Worm (Caenorhabditis elegans): ENCODE data around the gene T16G1.6.

Gene T16G1.6

ce11 chrV:12949607-12950006 is 12.6 kb upstream of the T16G1.6 start, which contains the start of gene T16G1.13:
Gene T16G1.13 (plus strand): TSS chrV:12949907.
- TF ChIP-seq daf-12 (tag; optimal IDR thresholded peaks at IDR 0.05) (no peak), ztf-11 (tag; optimal IDR thresholded peaks at IDR 0.05) (no peak), nhr-12 (tag; optimal IDR thresholded peaks at IDR 0.05) (no peak), nhr-43 (tag; optimal IDR thresholded peaks at IDR 0.05; ENCODE audit: poor library complexity, severe bottlenecking) (no peak), egl-27 (tag; optimal IDR thresholded peaks at IDR 0.05) (no peak), nhr-11 (tag; optimal IDR thresholded peaks at IDR 0.05) (no peak), ztf-4 (tag; optimal IDR thresholded peaks at IDR 0.05) (no peak), elt-1 (tag; optimal IDR thresholded peaks at IDR 0.05) (no peak), fos-1 (tag; optimal IDR thresholded peaks at IDR 0.05) (no peak), hmg-11 (tag; optimal IDR thresholded peaks at IDR 0.05) (no peak), ceh-16 (tag; optimal IDR thresholded peaks at IDR 0.05) (no peak), nhr-237 (tag; optimal IDR thresholded peaks at IDR 0.05) (no peak), ama-1 (optimal IDR thresholded peaks at IDR 0.05) (no peak), unc-62 (GFP tag; optimal IDR thresholded peaks at IDR 0.05) (no peak), ZK546.5 (tag; optimal IDR thresholded peaks at IDR 0.05) (no peak)

ce11 chrV:12944775-12945174 is 7.8 kb upstream of the T16G1.6 start, which contains the start of gene grl-2:
Gene grl-2 (plus strand): TSS chrV:12945075.
- TF ChIP-seq ztf-4 (tag; optimal IDR thresholded peaks at IDR 0.05) (no peak), mml-1 (tag; optimal IDR thresholded peaks at IDR 0.05) (no peak), nhr-25 (tag; optimal IDR thresholded peaks at IDR 0.05) (no peak), nfya-1 (tag; optimal IDR thresholded peaks at IDR 0.05; ENCODE audit: insufficient read depth) (no peak), egl-5 (tag; optimal IDR thresholded peaks at IDR 0.05) (no peak), unc-39 (tag; optimal IDR thresholded peaks at IDR 0.05) (no peak), nhr-77 (tag; optimal IDR thresholded peaks at IDR 0.05) (no peak), unc-62 (GFP tag; optimal IDR thresholded peaks at IDR 0.05) (no peak), egl-27 (tag; optimal IDR thresholded peaks at IDR 0.05) (no peak), lin-39 (tag; optimal IDR thresholded peaks at IDR 0.05) (no peak), nhr-76 (tag; optimal IDR thresholded peaks at IDR 0.05) (no peak), nhr-28 (tag; optimal IDR thresholded peaks at IDR 0.05) (no peak), fkh-10 (GFP tag; optimal IDR thresholded peaks at IDR 0.05) (no peak), nhr-43 (tag; optimal IDR thresholded peaks at IDR 0.05; ENCODE audit: poor library complexity, severe bottlenecking) (no peak), nhr-11 (tag; optimal IDR thresholded peaks at IDR 0.05) (no peak), sea-2 (GFP tag; optimal IDR thresholded peaks at IDR 0.05) (no peak), fos-1 (tag; optimal IDR thresholded peaks at IDR 0.05) (no peak)

DNA sequence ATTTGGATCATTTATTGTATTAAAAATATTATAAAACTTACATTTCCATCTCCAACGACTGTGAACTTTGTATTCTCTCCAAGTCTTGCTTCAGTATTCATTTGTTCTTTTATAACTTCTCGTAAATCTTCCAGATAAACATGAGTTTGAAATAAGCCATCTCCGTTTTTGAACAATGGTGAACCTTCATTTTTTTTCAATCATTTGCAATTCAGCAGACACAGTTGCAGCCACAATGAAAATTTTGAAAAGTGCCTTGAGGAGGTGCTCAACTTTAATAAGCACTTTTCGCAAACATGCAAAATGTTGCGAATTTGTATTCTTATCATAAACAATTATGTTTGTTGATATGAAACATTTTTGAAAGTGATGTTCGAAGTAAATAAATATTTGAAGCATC is 7.3 kb upstream of the T16G1.6 start, which contains the start of gene T16G1.3:
T16G1.3 (minus strand) TSS at position 101 of the 400 bp plus-strand sequence.
- TF ChIP-seq fos-1 (tag; optimal IDR thresholded peaks at IDR 0.05) = no peak
- TF ChIP-seq R02D3.7 (tag; optimal IDR thresholded peaks at IDR 0.05) = no peak
- no peak for TF ChIP-seq nhr-77 (tag; optimal IDR thresholded peaks at IDR 0.05)
- TF ChIP-seq nhr-12 (tag; optimal IDR thresholded peaks at IDR 0.05) = no peak
- no peak for TF ChIP-seq fkh-2 (tag; optimal IDR thresholded peaks at IDR 0.05)
- no peak for TF ChIP-seq skn-1 (tag; optimal IDR thresholded peaks at IDR 0.05)
- no peak for TF ChIP-seq nhr-23 (tag; optimal IDR thresholded peaks at IDR 0.05)
- no peak for TF ChIP-seq ama-1 (optimal IDR thresholded peaks at IDR 0.05)
- no peak for TF ChIP-seq ceh-16 (tag; optimal IDR thresholded peaks at IDR 0.05)
- no peak for TF ChIP-seq lin-15B (tag; optimal IDR thresholded peaks at IDR 0.05)
- no peak for TF ChIP-seq unc-39 (tag; optimal IDR thresholded peaks at IDR 0.05)
- no peak for TF ChIP-seq egl-5 (tag; optimal IDR thresholded peaks at IDR 0.05)
- TF ChIP-seq snpc-4 (tag; optimal IDR thresholded peaks at IDR 0.05) = no peak
- TF ChIP-seq nhr-11 (tag; optimal IDR thresholded peaks at IDR 0.05) = no peak
- no peak for TF ChIP-seq elt-3 (tag; optimal IDR thresholded peaks at IDR 0.05)
- TF ChIP-seq nhr-237 (tag; optimal IDR thresholded peaks at IDR 0.05) = no peak

- TF ChIP-seq sea-2 (GFP tag; optimal IDR thresholded peaks at IDR 0.05) = no peak
- no peak for TF ChIP-seq R02D3.7 (tag; optimal IDR thresholded peaks at IDR 0.05)
- TF ChIP-seq lin-39 (tag; optimal IDR thresholded peaks at IDR 0.05) = no peak
- no peak for TF ChIP-seq hmg-11 (tag; optimal IDR thresholded peaks at IDR 0.05)
- no peak for TF ChIP-seq jun-1 (tag; optimal IDR thresholded peaks at IDR 0.05)
- no peak for TF ChIP-seq fkh-2 (tag; optimal IDR thresholded peaks at IDR 0.05)
- no peak for TF ChIP-seq mdl-1 (tag; optimal IDR thresholded peaks at IDR 0.05)
- no peak for TF ChIP-seq elt-3 (tag; optimal IDR thresholded peaks at IDR 0.05)
- TF ChIP-seq ztf-4 (tag; optimal IDR thresholded peaks at IDR 0.05) = no peak
These were observed 6.4 kb upstream of the T16G1.6 start for ce11 chrV:12943399-12943798.

All from whole organism, L3 larva.